Worm (Caenorhabditis elegans) whole organism, late embryonic: ENCODE measurements around the gene unc-7.

Experiments used
- C38D4.7 ChIP-seq: fragments of 200-800 bp; sonication (Bioruptor generic); optimal IDR thresholded peaks from 2 replicates; lab custom pipeline; 2018; ENCODE audit warnings: mild to moderate bottlenecking, missing genetic modification characterization, moderate library complexity, missing compliant biosample characterization
- F13H6.1 ChIP-seq: sonication (generic microtip); optimal IDR thresholded peaks from 2 replicates; lab custom pipeline; 2016; ENCODE audit warnings: missing genetic modification characterization, missing compliant biosample characterization
- K09A11.1 ChIP-seq: sonication (generic microtip); optimal IDR thresholded peaks from 2 replicates; lab custom pipeline; 2017; ENCODE audit warnings: antibody characterized with exemption, mild to moderate bottlenecking, missing genetic modification characterization, missing compliant biosample characterization; ENCODE audit not compliant: insufficient read depth
- Y22D7AL.16 ChIP-seq: sonication (generic microtip); optimal IDR thresholded peaks from 2 replicates; lab custom pipeline; 2016; ENCODE audit warnings: missing genetic modification characterization, missing compliant biosample characterization
- ahr-1 ChIP-seq: sonication (generic microtip); optimal IDR thresholded peaks from 2 replicates; lab custom pipeline; 2016; ENCODE audit warnings: missing genetic modification characterization, missing compliant biosample characterization
- ceh-14 ChIP-seq: sonication (generic microtip); optimal IDR thresholded peaks from 2 replicates; lab custom pipeline; 2016; ENCODE audit warnings: missing genotype, missing genetic modification characterization, missing compliant biosample characterization
- ceh-18 ChIP-seq: sonication (generic microtip); optimal IDR thresholded peaks from 2 replicates; lab custom pipeline; 2016; ENCODE audit warnings: missing genetic modification characterization, missing compliant biosample characterization
- ceh-19 ChIP-seq: fragments of 200-800 bp; sonication (Bioruptor generic); optimal IDR thresholded peaks from 2 replicates; lab custom pipeline; 2018; ENCODE audit warnings: mild to moderate bottlenecking, missing genetic modification characterization, missing compliant biosample characterization
- ceh-2 ChIP-seq: sonication (generic microtip); optimal IDR thresholded peaks from 2 replicates; lab custom pipeline; 2016; ENCODE audit warnings: missing genotype, missing genetic modification characterization, missing compliant biosample characterization
- ceh-22 ChIP-seq: sonication (generic microtip); optimal IDR thresholded peaks from 2 replicates; lab custom pipeline; 2017; ENCODE audit warnings: missing biosample characterization, missing genetic modification characterization
- ceh-31 ChIP-seq: sonication (generic microtip); optimal IDR thresholded peaks from 2 replicates; lab custom pipeline; 2016; ENCODE audit warnings: missing genetic modification characterization, missing compliant biosample characterization
- ceh-34 ChIP-seq: sonication (generic microtip); optimal IDR thresholded peaks from 2 replicates; lab custom pipeline; 2016; ENCODE audit warnings: mild to moderate bottlenecking, missing genetic modification characterization, missing compliant biosample characterization
- ceh-48 ChIP-seq: sonication (generic microtip); optimal IDR thresholded peaks from 2 replicates; lab custom pipeline; 2016; ENCODE audit warnings: missing genetic modification characterization, inconsistent platforms, missing compliant biosample characterization
- ceh-6 ChIP-seq: fragments of 200-800 bp; sonication (Bioruptor generic); optimal IDR thresholded peaks from 2 replicates; lab custom pipeline; 2018; ENCODE audit warnings: mild to moderate bottlenecking, missing genetic modification characterization, missing compliant biosample characterization
- ceh-9 ChIP-seq: sonication (generic microtip); optimal IDR thresholded peaks from 2 replicates; lab custom pipeline; 2016; ENCODE audit warnings: mild to moderate bottlenecking, missing genetic modification characterization, inconsistent platforms, missing compliant biosample characterization
- dve-1 ChIP-seq: sonication (generic microtip); optimal IDR thresholded peaks from 2 replicates; lab custom pipeline; 2017; ENCODE audit warnings: antibody characterized with exemption, mild to moderate bottlenecking, missing genetic modification characterization, missing compliant biosample characterization
- elt-4 ChIP-seq: sonication (generic microtip); optimal IDR thresholded peaks from 2 replicates; lab custom pipeline; 2016; ENCODE audit warnings: missing genetic modification characterization, missing compliant biosample characterization
- ets-4 ChIP-seq: sonication (generic microtip); optimal IDR thresholded peaks from 2 replicates; lab custom pipeline; 2016; ENCODE audit warnings: missing genetic modification characterization, missing compliant biosample characterization
- gmeb-2 ChIP-seq: sonication (generic microtip); optimal IDR thresholded peaks from 2 replicates; lab custom pipeline; 2016; ENCODE audit warnings: missing genetic modification characterization, inconsistent platforms, missing compliant biosample characterization
- hlh-13 ChIP-seq: fragments of 200-800 bp; sonication (Bioruptor generic); optimal IDR thresholded peaks from 2 replicates; lab custom pipeline; 2018; ENCODE audit warnings: mild to moderate bottlenecking, missing genetic modification characterization, missing compliant biosample characterization
- hlh-15 ChIP-seq: sonication (generic microtip); optimal IDR thresholded peaks from 2 replicates; lab custom pipeline; 2016; ENCODE audit warnings: missing genetic modification characterization, missing compliant biosample characterization
- hlh-6 ChIP-seq: sonication (generic microtip); optimal IDR thresholded peaks from 2 replicates; lab custom pipeline; 2016; ENCODE audit warnings: missing genotype, missing genetic modification characterization, missing compliant biosample characterization
- hlh-8 ChIP-seq: sonication (generic microtip); optimal IDR thresholded peaks from 2 replicates; lab custom pipeline; 2016; ENCODE audit warnings: missing genotype, missing genetic modification characterization, missing compliant biosample characterization
- lim-6 ChIP-seq: sonication (generic microtip); optimal IDR thresholded peaks from 2 replicates; lab custom pipeline; 2016; ENCODE audit warnings: missing genetic modification characterization, missing compliant biosample characterization
- lin-11 ChIP-seq: fragments of 200-800 bp; sonication (Bioruptor generic); optimal IDR thresholded peaks from 2 replicates; lab custom pipeline; 2018; ENCODE audit warnings: mild to moderate bottlenecking, missing genetic modification characterization, missing compliant biosample characterization
- mec-3 ChIP-seq: sonication (generic microtip); optimal IDR thresholded peaks from 2 replicates; lab custom pipeline; 2016; ENCODE audit warnings: borderline replicate concordance, missing genetic modification characterization, missing compliant biosample characterization
- nfya-1 ChIP-seq: sonication (generic microtip); optimal IDR thresholded peaks from 2 replicates; lab custom pipeline; 2017; ENCODE audit warnings: missing genetic modification characterization, mild to moderate bottlenecking, missing compliant biosample characterization, antibody characterized with exemption, moderate library complexity
- nhr-11 ChIP-seq: fragments of 150-350 bp; optimal IDR thresholded peaks from 2 replicates; lab custom pipeline; 2014; ENCODE audit warnings: missing biosample characterization, missing genetic modification characterization
- nhr-232 ChIP-seq: sonication (generic microtip); optimal IDR thresholded peaks from 2 replicates; lab custom pipeline; 2016; ENCODE audit warnings: missing genetic modification characterization, missing compliant biosample characterization
- odd-2 ChIP-seq: sonication (generic microtip); optimal IDR thresholded peaks from 2 replicates; lab custom pipeline; 2017; ENCODE audit warnings: antibody characterized with exemption, mild to moderate bottlenecking, missing genetic modification characterization, missing compliant biosample characterization
- pag-3 ChIP-seq: sonication (generic microtip); optimal IDR thresholded peaks from 2 replicates; lab custom pipeline; 2016; ENCODE audit warnings: missing compliant biosample characterization, missing genetic modification characterization, borderline replicate concordance
- pha-2 ChIP-seq: sonication (generic microtip); optimal IDR thresholded peaks from 2 replicates; lab custom pipeline; 2017; ENCODE audit warnings: mild to moderate bottlenecking, missing genetic modification characterization, missing compliant biosample characterization
- pha-4 ChIP-seq: fragments of 150-350 bp; optimal IDR thresholded peaks from 2 replicates; lab custom pipeline; 2018; ENCODE audit warnings: missing biosample characterization, missing genetic modification reagents, missing genetic modification characterization
- ref-2 ChIP-seq: sonication (generic microtip); optimal IDR thresholded peaks from 2 replicates; lab custom pipeline; 2016; ENCODE audit warnings: missing genetic modification characterization, missing compliant biosample characterization
- sdc-2 ChIP-seq: sonication (generic microtip); optimal IDR thresholded peaks from 2 replicates; lab custom pipeline; 2016; ENCODE audit warnings: missing genotype, missing genetic modification characterization, missing compliant biosample characterization
- sox-2 ChIP-seq: fragments of 200-800 bp; sonication (Bioruptor generic); IDR thresholded peaks from 2 replicates; pipeline ENCODE4 v1.3.6; 2022; ENCODE audit warnings: missing genetic modification reagents, missing genetic modification characterization, missing compliant biosample characterization
- sox-4 ChIP-seq: sonication (generic microtip); optimal IDR thresholded peaks from 2 replicates; lab custom pipeline; 2017; ENCODE audit warnings: mild to moderate bottlenecking, missing genetic modification characterization, inconsistent platforms, missing compliant biosample characterization
- syd-9 ChIP-seq: sonication (generic microtip); optimal IDR thresholded peaks from 2 replicates; lab custom pipeline; 2016; ENCODE audit warnings: mild to moderate bottlenecking, missing genetic modification characterization, moderate library complexity, missing compliant biosample characterization
- tbx-2 ChIP-seq: sonication (generic microtip); optimal IDR thresholded peaks from 2 replicates; lab custom pipeline; 2016; ENCODE audit warnings: missing genetic modification characterization, missing compliant biosample characterization
- tbx-7 ChIP-seq: sonication (generic microtip); optimal IDR thresholded peaks from 2 replicates; lab custom pipeline; 2016; ENCODE audit warnings: missing genotype, missing genetic modification characterization, missing compliant biosample characterization
- unc-3 ChIP-seq, 2 experiments: fragments of 200-800 bp in 1 of 2; sonication (Bioruptor generic) in 1 of 2; sonication (generic microtip) in 1 of 2; conservative IDR thresholded peaks in 1 of 2; optimal IDR thresholded peaks in 1 of 2; 2 replicates each; pipeline versions ENCODE4 v1.3.6 to Lab custom; 2016 to 2022; ENCODE audit warnings: missing compliant biosample characterization in 2 of 2, missing genetic modification characterization in 2 of 2, missing genetic modification reagents in 1 of 2
- unc-42 ChIP-seq: sonication (generic microtip); optimal IDR thresholded peaks from 2 replicates; lab custom pipeline; 2016; ENCODE audit warnings: missing genotype, missing genetic modification characterization, missing compliant biosample characterization
- unc-86 ChIP-seq: sonication (generic microtip); optimal IDR thresholded peaks from 2 replicates; lab custom pipeline; 2016; ENCODE audit warnings: missing genetic modification characterization, missing compliant biosample characterization

Gene unc-7

DNA sequence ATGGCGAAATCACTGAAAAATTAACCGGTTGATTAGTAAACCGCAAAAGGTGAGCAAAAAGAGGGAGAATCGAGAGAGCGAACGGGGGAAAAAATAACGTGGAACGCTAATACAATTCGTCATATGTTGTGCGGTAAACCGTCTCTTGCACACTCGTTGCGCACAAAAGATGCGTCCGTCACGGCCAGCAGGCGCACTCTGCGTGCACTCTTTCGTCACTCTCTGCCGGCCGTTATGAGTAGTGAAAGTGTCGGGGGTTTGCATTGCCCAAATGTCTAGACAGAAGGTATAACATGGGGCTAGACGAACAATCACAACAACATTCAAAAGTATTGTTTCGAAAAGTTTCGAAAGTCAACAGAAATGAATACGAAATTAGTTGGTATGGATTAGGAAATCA, 33.9 kb upstream of the unc-7 start, which contains the start of gene pkhm-2 (continued):
- TF ChIP-seq sox-4 (tag; lab: Kevin White, UChicago) (peak; percentile 33), hlh-13 (GFP tag; lab: Kevin White, UChicago) (no peak), unc-86 (tag; lab: Kevin White, UChicago) (no peak), nhr-11 (tag; lab: Kevin White, UChicago) (no peak), sdc-2 (tag; lab: Kevin White, UChicago) (peak; percentile 78), pag-3 (tag; lab: Kevin White, UChicago) (no peak), Y22D7AL.16 (no peak), pha-2 (tag; lab: Kevin White, UChicago) (no peak), gmeb-2 (tag; lab: Kevin White, UChicago) (peak; percentile 38), sox-2 (GFP tag; lab: Robert Waterston, UW) (no peak), ceh-6 (GFP tag; lab: Kevin White, UChicago) (peak; percentile 31), ref-2 (tag; lab: Kevin White, UChicago) (peak; percentile 78), ets-4 (no peak), mec-3 (peak; percentile 53), ceh-34 (tag; lab: Kevin White, UChicago) (peak; percentile 75), hlh-8 (no peak), ceh-18 (peak; percentile 80), hlh-6 (no peak), ceh-31 (peak; percentile 71), tbx-7 (no peak), ahr-1 (tag; lab: Kevin White, UChicago) (peak; percentile 7), ceh-14 (no peak), hlh-15 (tag; lab: Kevin White, UChicago) (no peak), nhr-232 (tag; lab: Kevin White, UChicago) (peak; percentile 40), syd-9 (tag; lab: Kevin White, UChicago) (peak; percentile 28), elt-4 (tag; lab: Kevin White, UChicago) (no peak), ceh-22 (tag; lab: Kevin White, UChicago) (no peak), unc-42 (tag; lab: Kevin White, UChicago) (peak; percentile 49), ceh-2 (peak; percentile 18), tbx-2 (tag; lab: Kevin White, UChicago) (peak; percentile 73), ceh-19 (GFP tag; lab: Kevin White, UChicago) (peak; percentile 8), lin-11 (no peak), odd-2 (tag; lab: Kevin White, UChicago) (no peak), K09A11.1 (tag; lab: Kevin White, UChicago) (peak; percentile 27), nfya-1 (peak; percentile 59), ceh-48 (tag; lab: Kevin White, UChicago) (no peak)

DNA sequence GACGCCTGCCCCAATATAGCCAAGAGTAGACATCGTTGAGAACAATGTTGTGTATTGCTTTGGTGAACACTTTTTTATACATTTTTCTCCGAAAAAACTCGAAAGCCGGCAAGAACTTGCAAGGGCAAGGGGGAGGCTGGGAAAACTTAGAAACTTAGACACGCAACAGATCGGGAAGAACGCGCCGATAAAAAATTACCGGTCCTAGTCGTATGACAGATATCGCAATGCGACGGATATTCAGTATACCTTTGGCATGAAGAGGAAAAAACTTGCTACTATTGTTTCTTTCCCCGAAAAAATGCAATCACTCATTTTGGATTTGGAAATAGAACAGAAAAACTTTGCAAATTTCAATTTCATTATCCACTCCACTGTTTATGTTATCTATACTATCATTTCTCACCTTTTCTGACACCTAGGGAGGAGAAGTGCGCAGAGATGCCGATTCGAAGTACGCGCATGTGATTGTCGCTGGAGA, 28.9 kb upstream of the unc-7 start, which contains the start of gene col-41:
Gene col-41, minus strand, starts transcription at position 51 of the 481 bp plus-strand sequence.
- TF ChIP-seq ceh-9 (tag; lab: Kevin White, UChicago) (no peak), unc-86 (tag; lab: Kevin White, UChicago) (no peak), unc-3 (GFP tag; conservative IDR thresholded peaks at IDR 0.05; lab: Robert Waterston, UW) (no peak), unc-3 (tag; optimal IDR thresholded peaks at IDR 0.05; lab: Kevin White, UChicago) (no peak), C38D4.7 (GFP tag; lab: Kevin White, UChicago) (no peak), hlh-13 (GFP tag; lab: Kevin White, UChicago) (no peak), pha-4 (tag; lab: Kevin White, UChicago) (no peak), ceh-48 (tag; lab: Kevin White, UChicago) (no peak), tbx-7 (no peak), nhr-11 (tag; lab: Kevin White, UChicago) (no peak), dve-1 (tag; lab: Kevin White, UChicago) (no peak), F13H6.1 (no peak), lin-11 (no peak), Y22D7AL.16 (no peak), ceh-18 (no peak), lim-6 (tag; lab: Kevin White, UChicago) (no peak), ceh-2 (no peak)
